Fruit fly (Drosophila melanogaster): ENCODE data around the gene MESK4.

dm6 chr3R:16983001-16983400 is 5.6 kb upstream of the MESK4 start:
- TF ChIP-seq CG15710 (tag; optimal IDR thresholded peaks at IDR 0.05) (no peak), D1 (tag; optimal IDR thresholded peaks at IDR 0.05) (no peak), gl (tag; optimal IDR thresholded peaks at IDR 0.05) (no peak), CG9948 (tag; optimal IDR thresholded peaks at IDR 0.05) (no peak), Pif1B (GFP tag; optimal IDR thresholded peaks at IDR 0.05) (no peak), Snoo (tag; optimal IDR thresholded peaks at IDR 0.05) (no peak), CG8159 (tag; optimal IDR thresholded peaks at IDR 0.05) (no peak), fd96Ca (GFP tag; IDR thresholded peaks at IDR 0.05) (no peak), Ets98B (GFP tag; IDR thresholded peaks at IDR 0.05) (no peak), CG17806 (tag; optimal IDR thresholded peaks at IDR 0.05) (no peak), CG34367 (tag; optimal IDR thresholded peaks at IDR 0.05) (no peak)

Measured in whole organism, pupa.